Fruit fly (Drosophila melanogaster): ENCODE data around the gene GCS1.

Gene GCS1

dm6 chrX:11391364-11391915, 43.6 kb upstream of the GCS1 start (continued):
- TF ChIP-seq HmgD (GFP tag; optimal IDR thresholded peaks at IDR 0.05) (no peak), Sox102F (GFP tag; optimal IDR thresholded peaks at IDR 0.05) (peak; percentile 36), CG11456 (GFP tag; IDR thresholded peaks at IDR 0.05) (peak; percentile 75; the same call in 2 of the 3 replicates), Drgx (GFP tag; IDR thresholded peaks at IDR 0.05) (no peak; the same call in 1 of the 2 replicates), vfl (GFP tag; optimal IDR thresholded peaks at IDR 0.05) (no peak), esg (GFP tag; conservative IDR thresholded peaks at IDR 0.05) (peak; percentile 68), abd-A (tag; optimal IDR thresholded peaks at IDR 0.05) (no peak), Oaz (GFP tag; IDR thresholded peaks at IDR 0.05) (peak; percentile 57), fd3F (GFP tag; optimal IDR thresholded peaks at IDR 0.05) (peak; percentile 46), ap (GFP tag; IDR thresholded peaks at IDR 0.05) (0 out of 2 replicates have a peak, but pooled peaks have one; percentile 43), NfI (GFP tag; optimal IDR thresholded peaks at IDR 0.05) (peak; percentile 31), CG3847 (GFP tag; IDR thresholded peaks at IDR 0.05) (peak; percentile 59), Blimp-1 (GFP tag; optimal IDR thresholded peaks at IDR 0.05) (no peak), CG8944 (GFP tag; optimal IDR thresholded peaks at IDR 0.05) (peak; percentile 40), Ets97D (GFP tag; optimal IDR thresholded peaks at IDR 0.05) (no peak), CG10565 (GFP tag; optimal IDR thresholded peaks at IDR 0.05) (no peak), ken (GFP tag; IDR thresholded peaks at IDR 0.05) (0 out of 3 replicates have a peak, but pooled peaks have one; percentile 55), Ada2b (GFP tag; IDR thresholded peaks at IDR 0.05) (peak; percentile 81), CG14710 (tag; optimal IDR thresholded peaks at IDR 0.05) (no peak), run (tag; optimal IDR thresholded peaks at IDR 0.05) (no peak), wor (GFP tag; IDR thresholded peaks at IDR 0.05) (peak; percentile 35; the same call in 1 of the 2 replicates), ssp (GFP tag; IDR thresholded peaks at IDR 0.05) (peak; percentile 35; the same call in 1 of the 2 replicates), sd (tag; optimal IDR thresholded peaks at IDR 0.05) (peak; percentile 97), dmrt11E (tag; optimal IDR thresholded peaks at IDR 0.05) (no peak), B-H1 (GFP tag; IDR thresholded peaks at IDR 0.05) (peak; percentile 55; the same call in 1 of the 3 replicates), CG12219 (GFP tag; optimal IDR thresholded peaks at IDR 0.05) (peak; percentile 24), nmo (GFP tag; optimal IDR thresholded peaks at IDR 0.05) (no peak), CG12236 (GFP tag; optimal IDR thresholded peaks at IDR 0.05) (no peak), CG2120 (GFP tag; optimal IDR thresholded peaks at IDR 0.05) (peak; percentile 54), CG10959 (GFP tag; IDR thresholded peaks at IDR 0.05) (no peak), CG12769 (tag; optimal IDR thresholded peaks at IDR 0.05) (peak; percentile 53), CG18262 (tag; optimal IDR thresholded peaks at IDR 0.05) (no peak), hkb (optimal IDR thresholded peaks at IDR 0.05) (no peak), hkb (GFP tag; IDR thresholded peaks at IDR 0.05) (peak; percentile 56; the same call in 1 of the 2 replicates), Aef1 (GFP tag; IDR thresholded peaks at IDR 0.05) (peak; percentile 60), CG15011 (GFP tag; optimal IDR thresholded peaks at IDR 0.05) (peak; percentile 14), CG10366 (GFP tag; IDR thresholded peaks at IDR 0.05) (peak; percentile 66), Dek (tag; optimal IDR thresholded peaks at IDR 0.05) (peak; percentile 6), wdn (GFP tag; IDR thresholded peaks at IDR 0.05) (peak; percentile 57), Hmx (GFP tag; optimal IDR thresholded peaks at IDR 0.05) (no peak), CG3407 (GFP tag; optimal IDR thresholded peaks at IDR 0.05) (no peak), CG11085 (GFP tag; IDR thresholded peaks at IDR 0.05) (0 out of 2 replicates have a peak, but pooled peaks have one; percentile 11), CG7786 (GFP tag; optimal IDR thresholded peaks at IDR 0.05) (peak; percentile 16), z (GFP tag; IDR thresholded peaks at IDR 0.05) (no peak), Hr51 (GFP tag; optimal IDR thresholded peaks at IDR 0.05) (peak in 1 of 2 experiments; percentile 49), Xbp1 (GFP tag; optimal IDR thresholded peaks at IDR 0.05) (peak; percentile 38), CG2889 (GFP tag; IDR thresholded peaks at IDR 0.05) (peak; percentile 48; the same call in 1 of the 3 replicates), CG3726 (GFP tag; IDR thresholded peaks at IDR 0.05) (0 out of 3 replicates have a peak, but pooled peaks have one; percentile 52), CG7839 (tag; optimal IDR thresholded peaks at IDR 0.05) (peak; percentile 42), row (GFP tag; IDR thresholded peaks at IDR 0.05) (peak; percentile 66)
